Fruit fly (Drosophila melanogaster) S2 (cell line): ENCODE data around the gene MED17.
A peak's percentile ranks its signal among the peaks of the same experiment; 100 is the strongest.

Experiments used
- CG8478 ChIP-seq: fragments of >200 bp; optimal IDR thresholded peaks from 2 replicates; lab custom pipeline; 2018
- CTCF ChIP-seq, 2 experiments: fragments of >200 bp; optimal IDR thresholded peaks; 2 replicates each; lab custom pipeline; 2018

Gene MED17

DNA sequence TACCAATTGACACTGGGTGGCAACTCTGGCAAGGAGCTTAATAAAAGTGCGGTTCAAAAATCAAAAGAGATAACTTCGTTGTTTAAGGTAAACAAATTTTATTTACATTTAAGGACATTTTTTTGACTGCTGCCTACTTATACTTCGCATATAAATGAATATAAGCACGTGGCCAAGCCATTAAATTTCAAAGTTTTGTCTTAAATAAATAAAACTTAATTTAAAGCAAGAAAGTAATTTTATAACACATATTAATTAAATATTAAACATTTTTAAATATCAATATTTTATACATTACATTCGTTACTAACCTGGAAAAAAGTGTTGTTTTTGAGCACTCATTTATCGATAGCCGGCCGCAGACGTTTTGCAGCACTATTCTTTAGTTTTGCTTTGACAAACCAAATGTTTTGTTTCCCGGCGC is at the start of gene MED17, which contains the start of gene CG12321:
TSS of gene MED17 (plus strand) at position 371 of the 424 bp plus-strand sequence.
TSS of gene CG12321 (minus strand) at position 6 of the 424 bp plus-strand sequence.
- TF ChIP-seq CG8478 (lab: Kevin White, UChicago) (no peak), CTCF (optimal IDR thresholded peaks at IDR 0.05; lab: Kevin White, UChicago) (no peak)

DNA sequence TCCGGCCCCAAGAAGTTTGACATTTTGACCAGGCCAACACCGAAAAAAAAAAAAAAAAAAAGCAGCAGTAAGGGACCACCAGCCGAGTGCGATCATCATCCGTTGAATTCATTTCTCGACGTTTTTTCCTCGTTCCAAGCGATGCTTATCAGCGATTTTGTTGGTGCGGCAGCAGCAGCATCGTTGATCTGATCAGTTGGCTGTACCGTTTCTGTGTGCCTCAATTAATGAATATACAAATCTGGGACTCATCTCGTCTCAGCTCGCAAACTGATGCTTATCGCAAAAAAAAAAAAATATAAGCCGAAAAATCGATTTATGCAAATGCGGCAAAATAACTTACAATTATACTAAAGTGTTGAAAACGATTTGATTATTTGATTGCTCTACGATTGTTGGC is 44.0 kb upstream of the MED17 start:
- no peak for TF ChIP-seq CTCF (optimal IDR thresholded peaks at IDR 0.05; lab: Kevin White, UChicago)
- TF ChIP-seq CG8478 (lab: Kevin White, UChicago) = no peak

DNA sequence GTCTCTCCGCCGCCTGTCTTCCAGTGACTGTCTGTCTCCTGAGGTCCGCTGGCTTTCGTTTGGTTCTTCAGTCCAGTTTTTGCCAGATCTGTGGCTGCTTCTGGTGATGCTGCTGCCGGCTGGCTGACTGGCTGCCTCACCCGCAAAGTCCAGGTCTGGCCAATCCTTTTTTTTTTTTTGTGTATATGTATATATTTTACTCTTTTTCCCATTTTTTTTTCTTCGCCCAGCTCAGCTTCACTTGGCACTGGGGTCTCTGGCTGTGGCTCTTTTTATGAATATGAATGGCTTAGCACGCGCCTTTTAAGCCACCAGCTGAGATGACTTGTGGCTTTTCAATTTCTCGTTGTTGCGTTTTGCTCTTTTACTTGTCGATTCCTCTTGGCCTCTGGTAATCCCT is 42.2 kb upstream of the MED17 start:
- no peak for TF ChIP-seq CTCF (optimal IDR thresholded peaks at IDR 0.05; lab: Kevin White, UChicago)

- no peak for TF ChIP-seq CTCF (optimal IDR thresholded peaks at IDR 0.05; lab: Kevin White, UChicago)
- no peak for TF ChIP-seq CG8478 (lab: Kevin White, UChicago)
These were observed 37.1 kb upstream of the MED17 start, which contains the start of gene CG14316 for dm6 chr3R:18151820-18152219. Gene CG14316, plus strand, starts transcription at chr3R:18152120.

DNA sequence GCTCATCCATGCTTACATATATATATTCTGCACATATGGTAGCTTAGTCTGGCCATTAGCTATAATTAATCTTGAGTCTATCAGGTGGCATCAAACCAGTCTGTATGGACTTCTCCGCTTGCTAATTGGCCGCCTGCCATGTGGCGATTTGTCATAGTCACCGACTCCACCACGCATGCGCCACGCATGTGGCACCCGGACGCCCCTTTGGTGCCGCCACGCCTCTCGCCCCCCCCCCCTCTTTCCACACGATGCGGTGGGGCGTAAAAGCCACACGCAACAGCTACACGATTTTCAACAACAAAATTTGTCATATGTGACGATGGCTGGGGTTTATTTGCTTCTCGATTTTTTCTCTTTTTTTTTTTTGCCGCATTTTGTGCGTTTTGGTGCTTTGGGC is 35.2 kb upstream of the MED17 start:
- TF ChIP-seq CTCF (optimal IDR thresholded peaks at IDR 0.05; lab: Kevin White, UChicago) = no peak
- TF ChIP-seq CG8478 (lab: Kevin White, UChicago) = no peak

- TF ChIP-seq CTCF (optimal IDR thresholded peaks at IDR 0.05; lab: Kevin White, UChicago) = no peak
- no peak for TF ChIP-seq CG8478 (lab: Kevin White, UChicago)
These were observed 32.3 kb upstream of the MED17 start for dm6 chr3R:18156608-18157007.

DNA sequence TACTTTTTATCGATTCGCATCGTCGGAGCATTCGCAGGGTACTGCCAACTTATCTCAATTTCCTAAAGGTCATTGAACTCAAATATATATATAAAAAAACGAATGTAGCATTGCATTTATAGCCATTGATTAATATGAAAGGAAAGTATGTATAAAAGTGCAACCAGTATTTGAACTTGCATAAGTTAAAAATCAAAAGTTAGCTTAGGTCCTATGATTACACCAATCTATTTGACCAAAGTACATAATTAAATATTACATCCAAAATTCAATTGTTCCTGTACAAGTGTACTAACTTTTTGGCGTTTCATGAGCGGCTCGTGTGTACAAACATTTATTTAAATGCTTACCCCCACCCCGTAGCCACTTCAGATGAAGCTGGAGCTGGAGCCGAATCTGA is 31.4 kb upstream of the MED17 start:
- TF ChIP-seq CTCF (optimal IDR thresholded peaks at IDR 0.05; lab: Kevin White, UChicago) = no peak
- TF ChIP-seq CG8478 (lab: Kevin White, UChicago) = no peak

DNA sequence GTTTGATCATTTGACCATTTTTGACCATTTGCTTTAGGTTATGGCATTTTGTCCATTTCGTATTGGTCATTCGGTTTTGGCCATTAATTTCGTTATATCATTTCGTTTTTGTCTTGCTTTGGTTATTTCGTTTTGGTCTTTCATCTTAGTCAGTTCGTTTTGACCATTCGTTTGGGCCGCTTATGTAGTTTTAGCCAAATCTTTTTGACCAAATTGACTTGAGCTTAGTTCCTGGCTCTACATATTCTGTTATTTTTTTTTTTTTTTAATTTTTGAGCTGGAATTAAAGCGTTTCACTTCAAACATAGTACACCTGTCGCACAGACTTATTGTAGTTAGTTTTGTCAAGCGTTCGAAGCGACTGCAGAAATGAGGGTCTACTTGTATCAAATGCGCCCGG is 30.5 kb upstream of the MED17 start, which contains the start of gene CG14315:
TSS of gene CG14315 (plus strand) at position 301 of the 400 bp plus-strand sequence.
- no peak for TF ChIP-seq CG8478 (lab: Kevin White, UChicago)
- no peak for TF ChIP-seq CTCF (optimal IDR thresholded peaks at IDR 0.05; lab: Kevin White, UChicago)

- TF ChIP-seq CG8478 (lab: Kevin White, UChicago) = no peak
- no peak for TF ChIP-seq CTCF (optimal IDR thresholded peaks at IDR 0.05; lab: Kevin White, UChicago)
These were observed 28.6 kb upstream of the MED17 start for dm6 chr3R:18160165-18160814.

dm6 chr3R:18164052-18164722 is 24.7 kb upstream of the MED17 start, which contains the start of the genes CG7218 and Cbp20:
Gene CG7218, minus strand, starts transcription at chr3R:18164397.
Gene Cbp20, plus strand, starts transcription at chr3R:18164661.
- TF ChIP-seq CG8478 (lab: Kevin White, UChicago) (no peak), CTCF (optimal IDR thresholded peaks at IDR 0.05; lab: Kevin White, UChicago) (no peak)

- TF ChIP-seq CG8478 (lab: Kevin White, UChicago) = no peak
- no peak for TF ChIP-seq CTCF (optimal IDR thresholded peaks at IDR 0.05; lab: Kevin White, UChicago)
These were observed 22.6 kb upstream of the MED17 start for dm6 chr3R:18166261-18166720.

DNA sequence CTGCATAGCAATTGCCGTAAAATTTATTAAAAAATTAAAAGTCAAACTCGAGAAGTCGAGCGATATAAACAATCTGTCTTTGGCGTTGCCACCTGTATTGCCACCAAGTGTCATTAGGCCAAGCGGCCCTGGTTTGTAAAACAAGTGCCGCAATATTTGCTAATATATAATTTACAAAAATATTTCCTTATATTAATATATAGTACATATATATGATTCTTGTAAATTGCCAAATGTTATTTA is 21.8 kb upstream of the MED17 start, which contains the start of the genes CG7215 and Prx5:
TSS of gene CG7215 (minus strand) at position 101 of the 243 bp plus-strand sequence.
TSS of gene Prx5 (minus strand) at position 101 of the 243 bp plus-strand sequence.
- no peak for TF ChIP-seq CTCF (optimal IDR thresholded peaks at IDR 0.05; lab: Kevin White, UChicago)
- no peak for TF ChIP-seq CG8478 (lab: Kevin White, UChicago)

dm6 chr3R:18167416-18168237 is 21.2 kb upstream of the MED17 start, which contains the start of gene wrd:
Gene wrd, plus strand, starts transcription at chr3R:18167757.
- TF ChIP-seq CG8478 (lab: Kevin White, UChicago) (no peak), CTCF (optimal IDR thresholded peaks at IDR 0.05; lab: Kevin White, UChicago) (no peak)

DNA sequence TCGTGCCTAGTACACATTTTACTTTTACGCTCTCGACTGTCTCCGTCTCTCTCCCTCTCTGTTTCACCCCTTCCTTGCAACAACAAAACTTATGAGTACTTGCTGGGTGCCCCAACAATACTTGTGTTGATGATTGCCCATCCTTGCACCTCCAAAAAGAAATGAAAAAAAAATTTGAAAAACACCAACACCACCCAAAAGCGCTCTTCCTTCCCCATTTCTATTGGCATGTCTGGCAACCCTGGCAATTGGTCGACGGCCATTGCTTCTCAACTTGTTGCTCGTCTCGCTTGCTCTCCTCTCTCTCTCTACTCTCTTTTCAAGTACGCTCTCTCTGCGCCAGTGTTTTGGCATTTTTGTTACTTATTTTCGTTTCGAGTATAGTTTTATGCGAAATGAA is 20.5 kb upstream of the MED17 start:
- TF ChIP-seq CTCF (optimal IDR thresholded peaks at IDR 0.05; lab: Kevin White, UChicago) = peak in 1 of 2 experiments; percentile 27
- no peak for TF ChIP-seq CG8478 (lab: Kevin White, UChicago)
